Fruit fly (Drosophila melanogaster) whole organism, embryonic: ENCODE results near the gene CG13097.

Experiments
- CG2712 ChIP-seq: fragments of 200-800 bp; optimal IDR thresholded peaks from 3 replicates; lab custom pipeline; 2019; ENCODE audit warnings: missing biosample characterization, mild to moderate bottlenecking, missing genetic modification characterization, moderate library complexity
- bab2 ChIP-seq: fragments of 200-800 bp; sonication (Bioruptor generic); optimal IDR thresholded peaks from 2 replicates; lab custom pipeline; 2016; ENCODE audit warnings: missing biosample characterization, missing genetic modification characterization

DNA sequence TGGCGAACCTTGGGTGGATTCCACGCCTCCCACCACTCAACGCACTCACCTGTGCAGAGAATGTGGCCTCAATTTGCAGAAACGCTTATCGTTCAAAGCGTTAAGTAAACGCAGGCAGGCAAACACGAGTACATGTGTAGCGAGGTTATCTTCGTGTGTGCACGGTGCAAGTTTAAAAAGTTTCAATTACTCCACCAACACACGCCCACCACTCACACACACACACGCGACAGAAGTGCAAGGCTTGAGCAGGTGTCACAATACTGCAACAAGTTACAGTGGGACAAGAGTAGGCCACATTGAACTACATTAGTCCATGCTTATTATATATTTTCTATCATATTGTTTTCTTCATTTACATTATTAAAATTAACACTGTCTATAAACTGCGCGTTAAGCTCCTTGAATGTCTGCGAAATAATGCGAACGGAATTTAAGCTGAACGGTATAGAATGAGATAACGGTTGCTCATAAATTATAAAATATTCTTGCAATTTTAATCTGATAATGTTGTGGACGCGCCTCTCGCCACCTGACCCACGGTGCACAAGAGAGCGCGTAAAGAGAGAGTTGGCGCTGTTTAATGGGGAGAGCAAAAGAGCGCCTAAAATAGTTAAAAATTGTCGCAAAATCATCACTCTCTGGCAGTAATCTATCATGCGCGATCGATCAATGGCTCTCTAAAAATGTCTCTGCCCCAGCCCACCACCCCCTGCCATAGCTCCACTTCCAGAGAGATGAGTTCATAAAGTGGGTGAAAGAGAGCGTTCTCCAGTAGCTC lies 20.0 kb upstream of the CG13097 start:
- TF ChIP-seq CG2712 (tag; lab: Kevin White, UChicago) = peak; percentile 98
- TF ChIP-seq bab2 (GFP tag; lab: Kevin White, UChicago) = peak; percentile 83
